Worm (Caenorhabditis elegans) whole organism, mixed stage, embryonic: ENCODE measurements around the gene ttr-30.
A peak's percentile ranks its signal among the peaks of the same experiment; 100 is the strongest.

Source experiments
- M03D4.4 ChIP-seq: sonication (generic microtip); optimal IDR thresholded peaks from 2 replicates; lab custom pipeline; 2017; ENCODE audit warnings: mild to moderate bottlenecking, missing genetic modification characterization, missing compliant biosample characterization
- bed-3 ChIP-seq: fragments of 200-800 bp; sonication (Bioruptor generic); optimal IDR thresholded peaks from 3 replicates; lab custom pipeline; 2018; ENCODE audit warnings: mild to moderate bottlenecking, missing genetic modification characterization, moderate library complexity, missing compliant biosample characterization
- blmp-1 ChIP-seq: fragments of 150-350 bp; optimal IDR thresholded peaks from 2 replicates; lab custom pipeline; 2014; ENCODE audit warnings: missing biosample characterization, missing genetic modification characterization
- ceh-39 ChIP-seq: fragments of 150-350 bp; optimal IDR thresholded peaks from 2 replicates; lab custom pipeline; 2014; ENCODE audit warnings: missing biosample characterization, missing genetic modification characterization
- ceh-43 ChIP-seq: fragments of 200-800 bp; sonication (Bioruptor generic); optimal IDR thresholded peaks from 2 replicates; lab custom pipeline; 2018; ENCODE audit warnings: mild to moderate bottlenecking, missing genetic modification characterization, moderate library complexity, missing compliant biosample characterization
- ceh-83 ChIP-seq: fragments of 200-800 bp; sonication (Bioruptor generic); optimal IDR thresholded peaks from 2 replicates; lab custom pipeline; 2018; ENCODE audit warnings: mild to moderate bottlenecking, missing genetic modification characterization, missing compliant biosample characterization
- ces-1 ChIP-seq: fragments of 150-350 bp; optimal IDR thresholded peaks from 2 replicates; lab custom pipeline; 2014; ENCODE audit warnings: missing biosample characterization, missing genetic modification reagents, missing genetic modification characterization
- cnd-1 ChIP-seq: fragments of 200-800 bp; sonication (Bioruptor generic); optimal IDR thresholded peaks from 2 replicates; lab custom pipeline; 2018; ENCODE audit warnings: mild to moderate bottlenecking, missing genetic modification characterization, missing compliant biosample characterization
- drap-1 ChIP-seq: fragments of 200-800 bp; sonication (Bioruptor generic); optimal IDR thresholded peaks from 3 replicates; lab custom pipeline; 2018; ENCODE audit warnings: mild to moderate bottlenecking, missing genetic modification characterization, missing compliant biosample characterization
- elt-1 ChIP-seq: sonication (generic microtip); optimal IDR thresholded peaks from 2 replicates; lab custom pipeline; 2017; ENCODE audit warnings: missing genetic modification characterization, mild to moderate bottlenecking, missing compliant biosample characterization, antibody characterized with exemption, moderate library complexity, borderline replicate concordance; ENCODE audit not compliant: insufficient read depth
- elt-3 ChIP-seq: fragments of 150-350 bp; optimal IDR thresholded peaks from 2 replicates; lab custom pipeline; 2014; ENCODE audit warnings: missing biosample characterization, missing genetic modification characterization
- flh-1 ChIP-seq: fragments of 200-800 bp; sonication (Bioruptor generic); optimal IDR thresholded peaks from 2 replicates; lab custom pipeline; 2018; ENCODE audit warnings: mild to moderate bottlenecking, missing genetic modification characterization, moderate library complexity, missing compliant biosample characterization
- ham-2 ChIP-seq: fragments of 200-800 bp; sonication (Bioruptor generic); optimal IDR thresholded peaks from 2 replicates; lab custom pipeline; 2018; ENCODE audit warnings: mild to moderate bottlenecking, missing genetic modification characterization, missing compliant biosample characterization
- hlh-1 ChIP-seq: fragments of 150-350 bp; optimal IDR thresholded peaks from 2 replicates; lab custom pipeline; 2014; ENCODE audit warnings: missing biosample characterization, missing genetic modification reagents, missing genetic modification characterization
- lin-13 ChIP-seq: fragments of 150-350 bp; optimal IDR thresholded peaks from 2 replicates; lab custom pipeline; 2014; ENCODE audit warnings: missing biosample characterization, missing genetic modification characterization
- lin-32 ChIP-seq: fragments of 200-800 bp; sonication (Bioruptor generic); optimal IDR thresholded peaks from 2 replicates; lab custom pipeline; 2018; ENCODE audit warnings: mild to moderate bottlenecking, missing genetic modification characterization, missing compliant biosample characterization
- lsy-2 ChIP-seq: fragments of 150-350 bp; optimal IDR thresholded peaks from 2 replicates; lab custom pipeline; 2014; ENCODE audit warnings: missing biosample characterization, missing genetic modification characterization
- mab-5 ChIP-seq: fragments of 150-350 bp; optimal IDR thresholded peaks from 2 replicates; lab custom pipeline; 2014; ENCODE audit warnings: missing biosample characterization, missing genetic modification characterization
- mep-1 ChIP-seq: fragments of 150-350 bp; optimal IDR thresholded peaks from 2 replicates; lab custom pipeline; 2017; ENCODE audit warnings: missing biosample characterization, missing genetic modification reagents, missing genetic modification characterization, inconsistent platforms
- mls-2 ChIP-seq: sonication (generic microtip); optimal IDR thresholded peaks from 2 replicates; lab custom pipeline; 2016; ENCODE audit warnings: mild to moderate bottlenecking, missing genetic modification characterization, moderate library complexity, missing compliant biosample characterization
- nhr-12 ChIP-seq: fragments of 150-350 bp; optimal IDR thresholded peaks from 2 replicates; lab custom pipeline; 2014; ENCODE audit warnings: missing biosample characterization, missing genetic modification characterization
- nhr-2 ChIP-seq: fragments of 150-350 bp; optimal IDR thresholded peaks from 2 replicates; lab custom pipeline; 2014; ENCODE audit warnings: missing biosample characterization, missing genetic modification characterization
- nhr-237 ChIP-seq: fragments of 150-350 bp; optimal IDR thresholded peaks from 2 replicates; lab custom pipeline; 2014; ENCODE audit warnings: missing biosample characterization, missing genetic modification characterization
- nhr-28 ChIP-seq: fragments of 150-350 bp; optimal IDR thresholded peaks from 2 replicates; lab custom pipeline; 2014; ENCODE audit warnings: missing biosample characterization, missing genetic modification characterization
- nhr-76 ChIP-seq: sonication (generic microtip); optimal IDR thresholded peaks from 2 replicates; lab custom pipeline; 2017; ENCODE audit warnings: missing biosample characterization, missing genetic modification characterization
- pha-4 ChIP-seq: fragments of 150-350 bp; optimal IDR thresholded peaks from 2 replicates; lab custom pipeline; 2018; ENCODE audit warnings: missing biosample characterization, missing genetic modification reagents, missing genetic modification characterization
- sem-2 ChIP-seq: fragments of 200-800 bp; sonication (Bioruptor generic); optimal IDR thresholded peaks from 2 replicates; lab custom pipeline; 2018; ENCODE audit warnings: mild to moderate bottlenecking, missing genetic modification characterization, missing compliant biosample characterization
- snpc-4 ChIP-seq: fragments of 150-350 bp; optimal IDR thresholded peaks from 2 replicates; lab custom pipeline; 2014; ENCODE audit warnings: missing biosample characterization, missing genetic modification characterization
- sptf-1 ChIP-seq: sonication (generic microtip); optimal IDR thresholded peaks from 2 replicates; lab custom pipeline; 2017; ENCODE audit warnings: mild to moderate bottlenecking, missing genetic modification characterization, moderate library complexity, missing compliant biosample characterization
- tbx-8 ChIP-seq: fragments of 200-800 bp; sonication (Bioruptor generic); optimal IDR thresholded peaks from 2 replicates; lab custom pipeline; 2018; ENCODE audit warnings: mild to moderate bottlenecking, missing genetic modification characterization, moderate library complexity, missing compliant biosample characterization
- unc-120 ChIP-seq: sonication (generic microtip); optimal IDR thresholded peaks from 2 replicates; lab custom pipeline; 2017; ENCODE audit warnings: missing genetic modification characterization, missing compliant biosample characterization; ENCODE audit not compliant: poor library complexity, severe bottlenecking
- unc-39 ChIP-seq: fragments of 150-350 bp; optimal IDR thresholded peaks from 2 replicates; lab custom pipeline; 2014; ENCODE audit warnings: missing biosample characterization, missing genetic modification characterization
- unc-62 ChIP-seq: fragments of 150-350 bp; optimal IDR thresholded peaks from 2 replicates; lab custom pipeline; 2014; ENCODE audit warnings: missing biosample characterization, missing genetic modification reagents, missing genetic modification characterization
- zip-8 ChIP-seq: fragments of 150-350 bp; optimal IDR thresholded peaks from 2 replicates; lab custom pipeline; 2014; ENCODE audit warnings: missing biosample characterization, missing genetic modification characterization
- ztf-11 ChIP-seq: fragments of 150-350 bp; optimal IDR thresholded peaks from 2 replicates; lab custom pipeline; 2014; ENCODE audit warnings: missing biosample characterization, missing genetic modification characterization

ttr-30 gene

ce11 chrX:7326967-7327651 lies 3.6 kb upstream of the ttr-30 start, which contains the start of gene sng-1:
sng-1 (plus strand) TSS chrX:7327601.
- TF ChIP-seq ces-1 (GFP tag; lab: Kevin White, UChicago) (peak; percentile 35), drap-1 (GFP tag; lab: Kevin White, UChicago) (no peak)

- TF ChIP-seq ces-1 (GFP tag; lab: Kevin White, UChicago) (peak; percentile 83), ceh-39 (no peak), hlh-1 (no peak)
- TF ChIP-seq, all 35 proteins: peak for 1
These were observed 2.6 kb upstream of the ttr-30 start for ce11 chrX:7328065-7328564.

- peak; percentile 23 for TF ChIP-seq unc-62 (GFP tag; lab: Kevin White, UChicago)
- TF ChIP-seq sem-2 (GFP tag; lab: Kevin White, UChicago): no peak
These were observed 1.1 kb upstream of the ttr-30 start, which contains the start of gene ttr-59 for ce11 chrX:7329601-7330000. ttr-59 (plus strand) TSS chrX:7329818.

ce11 chrX:7334302-7334724 lies 3.6 kb downstream of the ttr-30 start, which contains the start of gene epg-7:
epg-7 (plus strand) TSS chrX:7334714.
- peak; percentile 77 for TF ChIP-seq nhr-237 (tag; lab: Kevin White, UChicago)
- TF ChIP-seq lsy-2 (tag; lab: Kevin White, UChicago): peak; percentile 68
- peak; percentile 66 for TF ChIP-seq cnd-1 (tag; lab: Kevin White, UChicago)
- TF ChIP-seq ces-1 (GFP tag; lab: Kevin White, UChicago): peak; percentile 67
- TF ChIP-seq lin-13 (tag; lab: Kevin White, UChicago): peak; percentile 79
- TF ChIP-seq hlh-1: peak; percentile 82
- no peak for TF ChIP-seq bed-3
- TF ChIP-seq mep-1 (tag; lab: Kevin White, UChicago): peak; percentile 84
- no peak for TF ChIP-seq ceh-83 (GFP tag; lab: Kevin White, UChicago)
- TF ChIP-seq ztf-11 (tag; lab: Kevin White, UChicago): peak; percentile 36
- TF ChIP-seq ceh-39: peak; percentile 78
- TF ChIP-seq blmp-1 (tag; lab: Kevin White, UChicago): no peak
- no peak for TF ChIP-seq nhr-12
- TF ChIP-seq nhr-76 (tag; lab: Kevin White, UChicago): no peak
- peak; percentile 35 for TF ChIP-seq lin-32 (GFP tag; lab: Kevin White, UChicago)
- no peak for TF ChIP-seq sem-2 (GFP tag; lab: Kevin White, UChicago)
- TF ChIP-seq sptf-1 (tag; lab: Kevin White, UChicago): peak; percentile 28
- no peak for TF ChIP-seq mab-5 (tag; lab: Kevin White, UChicago)
- TF ChIP-seq drap-1 (GFP tag; lab: Kevin White, UChicago): peak; percentile 52
- no peak for TF ChIP-seq nhr-28
- peak; percentile 49 for TF ChIP-seq nhr-2 (tag; lab: Kevin White, UChicago)
- TF ChIP-seq unc-120 (tag; lab: Kevin White, UChicago): peak; percentile 93
- peak; percentile 61 for TF ChIP-seq ham-2 (GFP tag; lab: Kevin White, UChicago)
- no peak for TF ChIP-seq tbx-8 (GFP tag; lab: Kevin White, UChicago)
- TF ChIP-seq elt-3: no peak
- TF ChIP-seq elt-1: peak; percentile 26
- no peak for TF ChIP-seq snpc-4
- no peak for TF ChIP-seq ceh-43 (GFP tag; lab: Kevin White, UChicago)
- peak; percentile 90 for TF ChIP-seq pha-4
- no peak for TF ChIP-seq M03D4.4 (tag; lab: Kevin White, UChicago)
- peak; percentile 10 for TF ChIP-seq zip-8 (tag; lab: Kevin White, UChicago)
- peak; percentile 74 for TF ChIP-seq unc-62 (GFP tag; lab: Kevin White, UChicago)
- no peak for TF ChIP-seq unc-39
- TF ChIP-seq mls-2 (tag; lab: Kevin White, UChicago): peak; percentile 64
- no peak for TF ChIP-seq flh-1
